Worm (Caenorhabditis elegans) whole organism, L2 larva: ENCODE results near the gene F41F3.3.

Experiments used
- C34F6.9 ChIP-seq: fragments of 150-350 bp; optimal IDR thresholded peaks from 2 replicates; lab custom pipeline; 2014; ENCODE audit warnings: missing biosample characterization, missing genetic modification characterization
- F13H6.1 ChIP-seq: sonication (generic microtip); optimal IDR thresholded peaks from 2 replicates; lab custom pipeline; 2016; ENCODE audit warnings: missing genetic modification characterization, missing compliant biosample characterization
- Y55F3AM.14 ChIP-seq: fragments of 200-800 bp; sonication (Bioruptor generic); optimal IDR thresholded peaks from 2 replicates; lab custom pipeline; 2018; ENCODE audit warnings: mild to moderate bottlenecking, missing genetic modification characterization, missing compliant biosample characterization
- ZK546.5 ChIP-seq: sonication (generic microtip); optimal IDR thresholded peaks from 2 replicates; lab custom pipeline; 2017; ENCODE audit warnings: missing biosample characterization, missing genetic modification characterization
- alr-1 ChIP-seq: fragments of 150-350 bp; optimal IDR thresholded peaks from 2 replicates; lab custom pipeline; 2014; ENCODE audit warnings: missing biosample characterization, missing genetic modification characterization
- ama-1 ChIP-seq: fragments of 150-350 bp; optimal IDR thresholded peaks from 2 replicates; lab custom pipeline; 2018; ENCODE audit warnings: inconsistent platforms
- crh-2 ChIP-seq: sonication (generic microtip); optimal IDR thresholded peaks from 2 replicates; lab custom pipeline; 2017; ENCODE audit warnings: missing biosample characterization, missing genetic modification characterization
- dmd-4 ChIP-seq: sonication (generic microtip); optimal IDR thresholded peaks from 2 replicates; lab custom pipeline; 2017; ENCODE audit warnings: missing biosample characterization, missing genetic modification characterization
- egl-27 ChIP-seq: sonication (generic microtip); optimal IDR thresholded peaks from 3 replicates; lab custom pipeline; 2017; ENCODE audit warnings: missing biosample characterization, missing genetic modification reagents, missing genetic modification characterization
- elt-1 ChIP-seq: fragments of 150-350 bp; optimal IDR thresholded peaks from 2 replicates; lab custom pipeline; 2014; ENCODE audit warnings: missing biosample characterization, missing genetic modification characterization
- lin-13 ChIP-seq: fragments of 150-350 bp; optimal IDR thresholded peaks from 2 replicates; lab custom pipeline; 2014; ENCODE audit warnings: missing biosample characterization, missing genetic modification reagents, missing genetic modification characterization
- lin-39 ChIP-seq: fragments of 150-350 bp; optimal IDR thresholded peaks from 2 replicates; lab custom pipeline; 2014; ENCODE audit warnings: missing biosample characterization, missing genetic modification reagents, missing genetic modification characterization
- lsy-2 ChIP-seq, 2 experiments: fragments of 150-350 bp in 1 of 2; sonication (generic microtip) in 1 of 2; optimal IDR thresholded peaks; 2 replicates each; lab custom pipeline; 2014 to 2017; ENCODE audit warnings: missing biosample characterization in 2 of 2, missing genetic modification characterization in 2 of 2
- mab-5 ChIP-seq: fragments of 150-350 bp; optimal IDR thresholded peaks from 2 replicates; lab custom pipeline; 2014; ENCODE audit warnings: missing biosample characterization, missing genetic modification characterization
- nhr-10 ChIP-seq: sonication (generic microtip); optimal IDR thresholded peaks from 2 replicates; lab custom pipeline; 2017; ENCODE audit warnings: missing biosample characterization, missing genetic modification characterization
- nhr-11 ChIP-seq: fragments of 150-350 bp; optimal IDR thresholded peaks from 2 replicates; lab custom pipeline; 2014; ENCODE audit warnings: missing biosample characterization, missing genetic modification characterization
- nhr-12 ChIP-seq: fragments of 150-350 bp; optimal IDR thresholded peaks from 2 replicates; lab custom pipeline; 2014; ENCODE audit warnings: missing biosample characterization, missing genetic modification characterization
- nhr-129 ChIP-seq: fragments of 150-350 bp; optimal IDR thresholded peaks from 2 replicates; lab custom pipeline; 2014; ENCODE audit warnings: missing biosample characterization, missing genetic modification characterization
- nhr-21 ChIP-seq: fragments of 150-350 bp; optimal IDR thresholded peaks from 2 replicates; lab custom pipeline; 2014; ENCODE audit warnings: missing biosample characterization, missing genetic modification characterization
- nhr-23 ChIP-seq: fragments of 150-350 bp; optimal IDR thresholded peaks from 2 replicates; lab custom pipeline; 2014; ENCODE audit warnings: missing biosample characterization, missing genetic modification reagents, missing genetic modification characterization
- nhr-237 ChIP-seq: fragments of 150-350 bp; optimal IDR thresholded peaks from 2 replicates; lab custom pipeline; 2014; ENCODE audit warnings: missing biosample characterization, missing genetic modification characterization
- nhr-25 ChIP-seq: fragments of 150-350 bp; sonication (generic microtip); optimal IDR thresholded peaks from 3 replicates; lab custom pipeline; 2014; ENCODE audit warnings: missing biosample characterization, missing genetic modification characterization
- nhr-6 ChIP-seq: fragments of 150-350 bp; optimal IDR thresholded peaks from 2 replicates; lab custom pipeline; 2014; ENCODE audit warnings: missing biosample characterization, missing genetic modification characterization
- peb-1 ChIP-seq: fragments of 150-350 bp; optimal IDR thresholded peaks from 2 replicates; lab custom pipeline; 2014; ENCODE audit warnings: missing biosample characterization, missing genetic modification characterization
- sem-4 ChIP-seq: fragments of 150-350 bp; optimal IDR thresholded peaks from 2 replicates; lab custom pipeline; 2014; ENCODE audit warnings: missing biosample characterization, missing genetic modification reagents, missing genetic modification characterization
- sma-3 ChIP-seq: sonication (generic microtip); optimal IDR thresholded peaks from 2 replicates; lab custom pipeline; 2016; ENCODE audit warnings: missing genetic modification reagents, missing genetic modification characterization, missing compliant biosample characterization
- sma-9 ChIP-seq, 2 experiments: fragments of 150-350 bp in 1 of 2; sonication (generic microtip) in 1 of 2; optimal IDR thresholded peaks; 2 replicates each; lab custom pipeline; 2014 to 2016; ENCODE audit warnings: missing genetic modification characterization in 2 of 2, mild to moderate bottlenecking in 1 of 2, missing biosample characterization in 1 of 2, missing compliant biosample characterization in 1 of 2, missing genetic modification reagents in 1 of 2, moderate library complexity in 1 of 2
- unc-39 ChIP-seq: fragments of 150-350 bp; optimal IDR thresholded peaks from 2 replicates; lab custom pipeline; 2014; ENCODE audit warnings: missing biosample characterization, missing genetic modification characterization
- unc-55 ChIP-seq: fragments of 150-350 bp; sonication (generic microtip); optimal IDR thresholded peaks from 3 replicates; lab custom pipeline; 2014; ENCODE audit warnings: missing biosample characterization, missing genetic modification reagents, missing genetic modification characterization
- unc-62 ChIP-seq: fragments of 150-350 bp; optimal IDR thresholded peaks from 2 replicates; lab custom pipeline; 2014; ENCODE audit warnings: missing biosample characterization, missing genetic modification reagents, missing genetic modification characterization
- zag-1 ChIP-seq: fragments of 150-350 bp; optimal IDR thresholded peaks from 2 replicates; lab custom pipeline; 2014; ENCODE audit warnings: missing biosample characterization, missing genetic modification characterization
- ztf-1 ChIP-seq: fragments of 200-800 bp; sonication (Bioruptor generic); conservative IDR thresholded peaks from 2 replicates; pipeline ENCODE4 v1.3.6; 2022; ENCODE audit warnings: missing genetic modification characterization, missing compliant biosample characterization
- ztf-4 ChIP-seq: fragments of 150-350 bp; optimal IDR thresholded peaks from 2 replicates; lab custom pipeline; 2014; ENCODE audit warnings: missing biosample characterization, missing genetic modification characterization

F41F3.3 gene

DNA sequence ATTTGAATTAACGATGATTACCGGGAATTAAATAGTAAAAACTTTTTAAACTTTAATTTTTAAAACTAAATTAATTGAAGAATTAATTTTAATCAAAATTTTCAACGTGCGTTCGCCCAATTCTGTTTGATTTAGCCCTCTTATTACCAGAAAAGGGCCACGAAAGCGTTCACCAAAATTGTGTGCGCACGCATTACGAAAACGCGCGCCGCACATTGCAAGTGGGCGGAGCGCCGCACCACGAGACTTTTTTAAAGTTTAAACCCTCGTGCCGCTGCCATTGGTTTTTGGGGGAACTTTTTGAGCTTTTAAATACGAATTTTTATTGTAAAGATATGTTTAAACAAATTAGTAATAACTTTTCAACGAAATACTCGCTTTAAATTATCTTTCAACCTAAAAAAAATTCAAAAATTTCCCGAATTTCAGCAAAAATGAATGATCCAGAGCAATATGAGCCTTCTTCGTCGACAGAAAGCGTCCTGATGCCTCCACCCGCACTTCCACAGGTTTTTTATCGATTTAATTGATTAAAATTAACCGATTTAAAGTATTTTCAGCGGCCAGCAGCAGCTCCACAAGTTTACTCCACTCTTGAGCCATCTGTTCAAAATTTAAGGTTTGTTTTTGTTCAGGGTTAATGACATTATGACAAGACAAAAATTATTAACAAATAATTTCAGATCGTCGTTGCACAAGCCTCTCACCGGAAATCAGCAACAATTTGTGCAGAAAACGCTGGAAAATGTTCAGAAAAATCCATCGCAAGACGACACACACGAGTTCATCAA lies 38.8 kb upstream of the F41F3.3 start, which contains the start of gene taf-10 (continued):
- TF ChIP-seq nhr-10 (tag; lab: Kevin White, UChicago) (no peak), peb-1 (tag; lab: Kevin White, UChicago) (no peak), nhr-25 (tag; lab: Kevin White, UChicago) (peak; percentile 32), alr-1 (tag; lab: Kevin White, UChicago) (no peak), zag-1 (tag; lab: Kevin White, UChicago) (no peak), unc-62 (GFP tag; lab: Kevin White, UChicago) (no peak), F13H6.1 (peak; percentile 5), ZK546.5 (tag; lab: Kevin White, UChicago) (no peak), lsy-2 (tag; optimal IDR thresholded peaks at IDR 0.05; lab: Kevin White, UChicago) (peak; percentile 5 to 48), crh-2 (tag; lab: Kevin White, UChicago) (no peak), ztf-1 (GFP tag; lab: Robert Waterston, UW) (no peak), nhr-12 (tag; lab: Kevin White, UChicago) (no peak), egl-27 (no peak), nhr-6 (tag; lab: Kevin White, UChicago) (no peak), unc-39 (tag; lab: Kevin White, UChicago) (no peak), lin-39 (tag; lab: Kevin White, UChicago) (no peak), unc-55 (GFP tag; lab: Kevin White, UChicago) (peak; percentile 59), nhr-237 (tag; lab: Kevin White, UChicago) (no peak)

DNA sequence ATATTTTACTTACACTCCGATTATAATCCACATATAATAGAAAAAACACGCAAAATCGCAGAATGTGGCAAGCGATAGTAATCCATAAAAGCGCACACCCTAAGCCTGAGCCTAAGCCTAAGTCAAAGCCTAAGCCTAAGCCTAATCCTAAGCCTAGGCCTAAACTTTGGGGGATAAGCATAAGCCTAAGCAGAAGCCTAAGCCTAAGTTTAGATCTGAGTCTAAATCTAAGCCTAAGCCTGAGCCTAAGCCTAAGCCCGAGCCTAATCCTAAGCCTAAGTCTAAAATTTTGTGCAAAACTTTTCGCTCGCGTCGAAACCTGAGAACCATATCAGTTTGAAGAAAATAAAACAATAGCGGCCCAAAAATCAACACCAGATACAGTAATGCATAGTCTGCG lies 36.1 kb upstream of the F41F3.3 start:
- TF ChIP-seq ztf-4 (tag; lab: Kevin White, UChicago), result no peak

DNA sequence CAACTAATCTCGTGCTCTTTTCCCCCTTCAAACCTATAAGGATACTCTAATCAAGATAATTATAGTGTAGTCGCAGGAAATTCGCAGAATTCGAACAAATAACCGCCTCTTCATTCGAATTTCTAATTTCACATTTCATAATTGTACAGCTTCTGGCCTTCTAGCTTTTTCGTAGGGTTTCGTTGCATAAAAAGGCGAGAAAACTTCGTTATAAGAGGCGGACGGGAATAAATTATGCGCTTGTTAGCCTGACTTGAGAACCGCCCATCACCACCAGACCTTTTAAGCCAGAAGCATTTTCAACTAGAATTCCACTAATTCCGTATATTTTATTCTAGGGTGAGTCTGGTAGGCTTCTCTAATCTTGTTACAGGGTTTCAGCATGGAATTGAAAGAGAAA lies 33.6 kb upstream of the F41F3.3 start, which contains the start of gene K03B4.4:
Gene K03B4.4 (plus strand): TSS at position 301 of the 400 bp plus-strand sequence.
- TF ChIP-seq nhr-25 (tag; lab: Kevin White, UChicago), result no peak

DNA sequence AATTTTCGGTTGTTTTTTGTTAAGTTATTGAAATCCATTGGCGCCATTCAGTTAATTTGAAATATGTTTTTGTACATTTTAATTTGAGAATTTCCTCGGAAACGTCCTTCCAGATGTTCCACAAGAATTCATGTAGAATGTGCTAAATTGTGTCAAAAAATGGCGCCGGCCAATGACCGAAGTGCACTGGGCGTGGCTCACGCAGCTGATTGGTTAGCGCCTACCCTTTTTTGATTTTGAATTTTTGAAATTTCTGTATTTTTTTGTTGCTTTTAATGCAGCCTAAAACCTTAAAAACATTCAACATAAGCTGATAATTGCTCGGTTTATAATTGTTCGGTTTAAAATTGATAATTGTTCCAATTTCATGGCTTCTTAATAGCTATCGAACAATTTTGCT lies 28.8 kb upstream of the F41F3.3 start:
- TF ChIP-seq nhr-23 (no peak), ztf-4 (tag; lab: Kevin White, UChicago) (no peak), ztf-1 (GFP tag; lab: Robert Waterston, UW) (no peak), sma-9 (GFP tag; optimal IDR thresholded peaks at IDR 0.05; lab: Kevin White, UChicago) (no peak), sma-9 (tag; optimal IDR thresholded peaks at IDR 0.05; lab: Kevin White, UChicago) (no peak), unc-39 (tag; lab: Kevin White, UChicago) (no peak)
- TF ChIP-seq, all 48 proteins: peak for 0

DNA sequence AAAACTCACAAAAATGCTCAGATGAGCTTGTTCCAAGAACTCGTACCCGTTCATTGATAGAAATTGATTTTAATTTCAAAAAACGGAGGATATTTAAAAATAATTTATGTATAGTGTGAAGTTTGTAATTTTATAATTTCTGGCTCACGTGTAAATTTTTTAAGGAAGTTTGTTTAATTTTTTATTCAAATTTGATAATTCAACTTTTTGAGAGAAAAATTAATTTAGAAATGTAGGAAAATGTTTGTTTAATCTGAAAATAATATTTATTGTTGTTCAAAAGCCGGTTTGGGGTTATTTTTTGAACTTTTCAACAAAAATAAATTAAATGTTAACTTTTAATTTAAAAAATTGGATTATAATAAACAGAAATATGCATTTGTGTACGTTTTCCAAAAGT lies 28.1 kb upstream of the F41F3.3 start, which contains the start of gene K03B4.6:
Gene K03B4.6 (minus strand): TSS at position 101 of the 400 bp plus-strand sequence.
- TF ChIP-seq dmd-4 (tag; lab: Kevin White, UChicago) (no peak), lin-13 (GFP tag; lab: Kevin White, UChicago) (no peak), sem-4 (tag; lab: Kevin White, UChicago) (no peak), nhr-237 (tag; lab: Kevin White, UChicago) (no peak), F13H6.1 (no peak), C34F6.9 (tag; lab: Kevin White, UChicago) (no peak), nhr-129 (tag; lab: Kevin White, UChicago) (no peak), ama-1 (no peak), elt-1 (no peak), lsy-2 (tag; optimal IDR thresholded peaks at IDR 0.05; lab: Kevin White, UChicago) (no peak), sma-3 (GFP tag; lab: Kevin White, UChicago) (no peak), nhr-11 (tag; lab: Kevin White, UChicago) (no peak), nhr-10 (tag; lab: Kevin White, UChicago) (no peak), mab-5 (tag; lab: Kevin White, UChicago) (no peak), nhr-21 (tag; lab: Kevin White, UChicago) (no peak), crh-2 (tag; lab: Kevin White, UChicago) (no peak), Y55F3AM.14 (GFP tag; lab: Kevin White, UChicago) (no peak), egl-27 (no peak), peb-1 (tag; lab: Kevin White, UChicago) (no peak)
